Fruit fly (Drosophila melanogaster) whole organism, adult: ENCODE data around the gene CG9806.

Experiments used
- CG12768 ChIP-seq: fragments of 200-800 bp; sonication (Bioruptor generic); optimal IDR thresholded peaks from 2 replicates; lab custom pipeline; 2017; ENCODE audit warnings: missing biosample characterization, missing genetic modification characterization, mild to moderate bottlenecking, moderate library complexity, missing genetic modification reagents
- CG14711 ChIP-seq: fragments of 200-800 bp; sonication (Bioruptor generic); optimal IDR thresholded peaks from 2 replicates; lab custom pipeline; 2018; ENCODE audit warnings: missing biosample characterization, mild to moderate bottlenecking, missing genetic modification characterization, moderate library complexity
- CG33017 ChIP-seq: fragments of 200-800 bp; sonication (Bioruptor generic); optimal IDR thresholded peaks from 2 replicates; lab custom pipeline; 2018; ENCODE audit warnings: missing biosample characterization, mild to moderate bottlenecking, missing genetic modification characterization, moderate library complexity
- CG7101 ChIP-seq: fragments of 200-800 bp; sonication (Bioruptor generic); optimal IDR thresholded peaks from 2 replicates; lab custom pipeline; 2018; ENCODE audit warnings: missing biosample characterization, mild to moderate bottlenecking, missing genetic modification characterization, moderate library complexity
- Clk ChIP-seq: fragments of 200-800 bp; sonication (Bioruptor generic); optimal IDR thresholded peaks from 2 replicates; lab custom pipeline; 2017; ENCODE audit warnings: missing biosample characterization, missing genetic modification characterization
- Crg-1 ChIP-seq: fragments of 200-800 bp; sonication (Bioruptor generic); optimal IDR thresholded peaks from 2 replicates; lab custom pipeline; 2016; ENCODE audit warnings: missing biosample characterization, missing genetic modification characterization
- Hr96 ChIP-seq: fragments of 200-800 bp; sonication (Bioruptor generic); optimal IDR thresholded peaks from 2 replicates; lab custom pipeline; 2016; ENCODE audit warnings: missing biosample characterization, missing genetic modification characterization
- cnc ChIP-seq, 2 experiments: fragments of >200 bp; optimal IDR thresholded peaks; 2 replicates each; lab custom pipeline; 2017
- kay ChIP-seq: fragments of 200-800 bp; sonication (Bioruptor generic); peaks from one replicate; lab custom pipeline; 2016; ENCODE audit warnings: missing biosample characterization, missing genetic modification characterization, borderline replicate concordance
- ovo ChIP-seq: fragments of 200-800 bp; sonication (Bioruptor generic); optimal IDR thresholded peaks from 2 replicates; lab custom pipeline; 2016; ENCODE audit warnings: missing biosample characterization, missing genetic modification characterization
- toe ChIP-seq: fragments of 200-800 bp; sonication (Bioruptor generic); optimal IDR thresholded peaks from 2 replicates; lab custom pipeline; 2016; ENCODE audit warnings: missing biosample characterization, missing genetic modification characterization

DNA sequence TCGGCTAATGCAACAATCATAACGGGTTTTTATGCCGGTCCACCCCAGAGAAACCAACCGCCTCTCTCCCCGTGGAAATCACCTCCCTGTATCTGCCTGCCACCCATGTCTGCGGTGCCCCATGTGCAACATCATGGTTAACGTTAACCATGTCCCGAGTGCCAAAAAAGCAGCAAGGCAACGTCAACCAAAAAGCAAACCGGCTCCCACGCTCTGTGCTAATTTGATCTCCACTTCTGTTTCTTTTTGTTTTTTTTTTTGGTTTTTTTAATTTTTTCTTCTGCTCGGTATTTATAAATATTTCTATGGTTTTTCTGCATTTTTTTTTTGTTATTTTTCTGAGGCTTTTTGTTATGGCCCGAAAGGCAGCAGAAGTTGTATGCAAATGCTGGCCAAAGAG, 49.9 kb downstream of the CG9806 start:
- TF ChIP-seq CG33017 (tag; lab: Kevin White, UChicago) = no peak
- TF ChIP-seq kay = no peak
- TF ChIP-seq CG12768 = no peak
- no peak for TF ChIP-seq cnc (optimal IDR thresholded peaks at IDR 0.05; lab: Kevin White, UChicago)
- no peak for TF ChIP-seq Crg-1
- no peak for TF ChIP-seq ovo (GFP tag; lab: Kevin White, UChicago)
- no peak for TF ChIP-seq Clk (GFP tag; lab: Kevin White, UChicago)
- no peak for TF ChIP-seq Hr96 (GFP tag; lab: Kevin White, UChicago)
- no peak for TF ChIP-seq toe (GFP tag; lab: Kevin White, UChicago)
- TF ChIP-seq CG7101 (tag; lab: Kevin White, UChicago) = no peak
- no peak for TF ChIP-seq CG14711 (tag; lab: Kevin White, UChicago)
